Worm (Caenorhabditis elegans) whole organism, L2 larva: ENCODE results near the gene crn-6.

Source experiments
- R02D3.7 ChIP-seq: fragments of 150-350 bp; optimal IDR thresholded peaks from 2 replicates; lab custom pipeline; 2014; ENCODE audit warnings: missing biosample characterization, missing genetic modification characterization
- ZK546.5 ChIP-seq: sonication (generic microtip); optimal IDR thresholded peaks from 2 replicates; lab custom pipeline; 2017; ENCODE audit warnings: missing biosample characterization, missing genetic modification characterization
- lin-39 ChIP-seq: fragments of 150-350 bp; optimal IDR thresholded peaks from 2 replicates; lab custom pipeline; 2014; ENCODE audit warnings: missing biosample characterization, missing genetic modification reagents, missing genetic modification characterization
- mab-5 ChIP-seq: fragments of 150-350 bp; optimal IDR thresholded peaks from 2 replicates; lab custom pipeline; 2014; ENCODE audit warnings: missing biosample characterization, missing genetic modification characterization
- nhr-11 ChIP-seq: fragments of 150-350 bp; optimal IDR thresholded peaks from 2 replicates; lab custom pipeline; 2014; ENCODE audit warnings: missing biosample characterization, missing genetic modification characterization
- nhr-23 ChIP-seq: fragments of 150-350 bp; optimal IDR thresholded peaks from 2 replicates; lab custom pipeline; 2014; ENCODE audit warnings: missing biosample characterization, missing genetic modification reagents, missing genetic modification characterization
- unc-55 ChIP-seq: fragments of 150-350 bp; sonication (generic microtip); optimal IDR thresholded peaks from 3 replicates; lab custom pipeline; 2014; ENCODE audit warnings: missing biosample characterization, missing genetic modification reagents, missing genetic modification characterization
- zag-1 ChIP-seq: fragments of 150-350 bp; optimal IDR thresholded peaks from 2 replicates; lab custom pipeline; 2014; ENCODE audit warnings: missing biosample characterization, missing genetic modification characterization

ce11 chrIII:9393114-9393780 lies 26.2 kb downstream of the crn-6 start, which contains the start of the genes gpr-2 and rgr-1:
- TF ChIP-seq lin-39 (tag; lab: Kevin White, UChicago) (no peak), mab-5 (tag; lab: Kevin White, UChicago) (no peak), unc-55 (peak; percentile 52), ZK546.5 (no peak), nhr-23 (tag; lab: Kevin White, UChicago) (no peak), R02D3.7 (no peak), nhr-11 (tag; lab: Kevin White, UChicago) (no peak), zag-1 (no peak)
